Fruit fly (Drosophila melanogaster) whole organism, wandering third instar larva: ENCODE measurements around the gene CG6959.

Source experiments
- CrebA ChIP-seq: fragments of 200-800 bp; sonication (Bioruptor generic); optimal IDR thresholded peaks from 2 replicates; lab custom pipeline; 2016; ENCODE audit warnings: missing biosample characterization, mild to moderate bottlenecking, missing genetic modification characterization, borderline replicate concordance
- Dfd ChIP-seq: fragments of >200 bp; optimal IDR thresholded peaks from 2 replicates; lab custom pipeline; 2017; ENCODE audit warnings: missing biosample characterization, missing genetic modification characterization
- Dif ChIP-seq: fragments of 200-275, 200-300 bp; sonication (Bioruptor generic); optimal IDR thresholded peaks from 2 replicates; lab custom pipeline; 2018; ENCODE audit warnings: missing biosample characterization, missing genetic modification characterization; ENCODE audit not compliant: partially characterized antibody
- HLH106 ChIP-seq: fragments of 200-800 bp; optimal IDR thresholded peaks from 3 replicates; lab custom pipeline; 2019; ENCODE audit warnings: missing biosample characterization, mild to moderate bottlenecking, missing genetic modification characterization, moderate library complexity
- Hnf4 ChIP-seq: fragments of 200-800 bp; sonication (Bioruptor generic); optimal IDR thresholded peaks from 2 replicates; lab custom pipeline; 2016; ENCODE audit warnings: missing biosample characterization, mild to moderate bottlenecking, missing genetic modification characterization
- Hr78 ChIP-seq: fragments of >200 bp; optimal IDR thresholded peaks from 2 replicates; lab custom pipeline; 2017; ENCODE audit warnings: missing biosample characterization, missing genetic modification characterization
- Jra ChIP-seq: sonication (Bioruptor generic); optimal IDR thresholded peaks from 2 replicates; lab custom pipeline; 2016; ENCODE audit warnings: missing biosample characterization, missing genetic modification characterization
- Myc ChIP-seq: fragments of >200 bp; optimal IDR thresholded peaks from 2 replicates; lab custom pipeline; 2017
- N ChIP-seq: fragments of >200 bp; optimal IDR thresholded peaks from 2 replicates; lab custom pipeline; 2018; ENCODE audit warnings: missing biosample characterization, missing external identifiers, missing genetic modification characterization
- OdsH ChIP-seq: fragments of 200-800 bp; sonication (Bioruptor generic); optimal IDR thresholded peaks from 2 replicates; lab custom pipeline; 2016; ENCODE audit warnings: missing biosample characterization, mild to moderate bottlenecking, missing genetic modification characterization
- Sp1 ChIP-seq: fragments of 200-800 bp; sonication (Bioruptor generic); optimal IDR thresholded peaks from 3 replicates; lab custom pipeline; 2019; ENCODE audit warnings: missing biosample characterization, mild to moderate bottlenecking, missing genetic modification characterization, moderate library complexity
- Vsx2 ChIP-seq: fragments of 200-300, 225-300 bp; sonication (Bioruptor generic); optimal IDR thresholded peaks from 2 replicates; lab custom pipeline; 2018; ENCODE audit warnings: missing biosample characterization, missing genetic modification characterization; ENCODE audit not compliant: partially characterized antibody
- brk ChIP-seq: fragments of 200-800 bp; sonication (Bioruptor generic); optimal IDR thresholded peaks from 2 replicates; lab custom pipeline; 2016; ENCODE audit warnings: missing biosample characterization, mild to moderate bottlenecking, missing genetic modification characterization
- dl ChIP-seq, 2 experiments: fragments of 175-275, 200-275 bp in 1 of 2; fragments of 200-275 bp in 1 of 2; sonication (Bioruptor generic); optimal IDR thresholded peaks; lab custom pipeline; 2018; ENCODE audit warnings: mild to moderate bottlenecking in 2 of 2, missing biosample characterization in 2 of 2, missing genetic modification characterization in 2 of 2, moderate library complexity in 2 of 2; ENCODE audit not compliant: partially characterized antibody in 2 of 2, insufficient read depth in 1 of 2
- dmrt93B ChIP-seq: fragments of 200-800 bp; sonication (Bioruptor generic); optimal IDR thresholded peaks from 2 replicates; lab custom pipeline; 2018; ENCODE audit warnings: missing biosample characterization, mild to moderate bottlenecking, missing genetic modification characterization
- ey ChIP-seq: fragments of 200-800 bp; sonication (Bioruptor generic); optimal IDR thresholded peaks from 2 replicates; lab custom pipeline; 2016; ENCODE audit warnings: missing biosample characterization, missing genetic modification characterization
- foxo ChIP-seq, 2 experiments: fragments of 200-800 bp; sonication (Bioruptor generic); optimal IDR thresholded peaks; 2 replicates in 1 of 2; 3 replicates in 1 of 2; lab custom pipeline; 2016 to 2017; ENCODE audit warnings: missing biosample characterization in 2 of 2, missing genetic modification characterization in 2 of 2
- fru ChIP-seq: fragments of 200-800 bp; sonication (Bioruptor generic); optimal IDR thresholded peaks from 3 replicates; lab custom pipeline; 2016; ENCODE audit warnings: missing biosample characterization, mild to moderate bottlenecking, missing genetic modification characterization
- h ChIP-seq: fragments of 200-800 bp; sonication (Bioruptor generic); optimal IDR thresholded peaks from 3 replicates; lab custom pipeline; 2016; ENCODE audit warnings: missing biosample characterization, mild to moderate bottlenecking, missing genetic modification characterization
- jim ChIP-seq: fragments of 175-275, 200-325 bp; sonication (Bioruptor generic); optimal IDR thresholded peaks from 2 replicates; lab custom pipeline; 2016; ENCODE audit warnings: missing biosample characterization, mild to moderate bottlenecking, missing genetic modification characterization
- pan ChIP-seq: fragments of >200 bp; optimal IDR thresholded peaks from 2 replicates; lab custom pipeline; 2017
- rgr ChIP-seq: fragments of 200-800 bp; sonication (Bioruptor generic); optimal IDR thresholded peaks from 3 replicates; lab custom pipeline; 2016; ENCODE audit warnings: missing biosample characterization, mild to moderate bottlenecking, missing genetic modification characterization
- usp ChIP-seq: fragments of >200 bp; optimal IDR thresholded peaks from 2 replicates; lab custom pipeline; 2017; ENCODE audit warnings: missing biosample characterization, missing genetic modification characterization
- woc ChIP-seq: sonication (Bioruptor generic); optimal IDR thresholded peaks from 2 replicates; lab custom pipeline; 2016; ENCODE audit warnings: missing biosample characterization, mild to moderate bottlenecking, missing genetic modification characterization

CG6959 gene

DNA sequence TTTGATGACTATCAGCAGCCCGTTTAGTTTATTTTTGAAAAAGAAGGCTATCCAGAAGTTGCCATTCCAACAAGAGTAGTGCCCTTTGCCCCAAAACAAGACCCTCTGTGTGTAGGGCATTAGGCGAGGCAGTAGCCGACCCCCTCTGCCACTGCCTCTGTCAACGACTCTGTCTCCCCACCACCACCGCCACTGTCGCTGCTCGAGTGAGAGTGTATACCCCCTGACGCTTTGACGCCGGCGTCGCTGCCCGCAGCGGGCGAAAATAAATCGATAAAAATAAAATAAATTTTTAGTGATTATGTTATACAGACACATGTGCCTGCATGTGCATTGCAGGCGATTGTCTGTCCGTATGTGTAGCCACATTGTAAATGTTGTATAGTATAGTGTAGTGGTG lies 92.2 kb downstream of the CG6959 start:
- peak in 1 of 2 experiments; percentile 2 for TF ChIP-seq foxo (GFP tag; optimal IDR thresholded peaks at IDR 0.05; lab: Kevin White, UChicago)
- no peak for TF ChIP-seq N (GFP tag; lab: Kevin White, UChicago)
- no peak for TF ChIP-seq dmrt93B (GFP tag; lab: Kevin White, UChicago)

- TF ChIP-seq Jra (GFP tag; lab: Kevin White, UChicago): no peak
- TF ChIP-seq pan (lab: Kevin White, UChicago): no peak
- no peak for TF ChIP-seq rgr (GFP tag; lab: Kevin White, UChicago)
- TF ChIP-seq usp (GFP tag; lab: Kevin White, UChicago): no peak
- TF ChIP-seq Vsx2 (GFP tag; lab: Kevin White, UChicago): peak; percentile 14
These were observed 93.0 kb downstream of the CG6959 start for dm6 chr3R:11776068-11776767.

DNA sequence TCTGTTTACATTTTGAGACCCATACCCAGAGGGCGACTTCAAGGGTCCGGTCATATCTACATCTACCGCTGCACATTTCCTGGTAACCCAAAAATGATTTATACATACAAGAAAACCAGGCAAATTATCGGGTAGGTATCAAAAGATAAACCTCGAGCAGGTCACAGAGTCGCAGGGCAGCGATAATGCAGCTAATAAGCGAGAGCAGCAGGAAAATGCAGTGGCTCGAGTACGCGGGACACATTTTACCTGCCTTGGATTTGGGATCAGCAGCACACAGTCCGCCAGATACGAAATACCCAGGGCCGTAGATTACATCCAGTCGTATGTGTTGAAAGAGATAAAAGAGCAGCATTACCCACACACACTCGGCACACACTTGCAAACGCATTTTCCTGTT lies 94.1 kb downstream of the CG6959 start:
- TF ChIP-seq Hr78 (GFP tag; lab: Kevin White, UChicago) (no peak), h (GFP tag; lab: Kevin White, UChicago) (no peak), fru (GFP tag; lab: Kevin White, UChicago) (no peak), brk (GFP tag; lab: Kevin White, UChicago) (no peak)

- TF ChIP-seq jim: no peak
- peak; percentile 59 for TF ChIP-seq HLH106 (tag; lab: Kevin White, UChicago)
- TF ChIP-seq ey: peak; percentile 42
- TF ChIP-seq fru (GFP tag; lab: Kevin White, UChicago): peak; percentile 55
- peak in 1 of 2 experiments; percentile 62 for TF ChIP-seq foxo (GFP tag; optimal IDR thresholded peaks at IDR 0.05; lab: Kevin White, UChicago)
- TF ChIP-seq Hnf4 (GFP tag; lab: Kevin White, UChicago): peak; percentile 5
- no peak for TF ChIP-seq Vsx2 (GFP tag; lab: Kevin White, UChicago)
- peak; percentile 52 for TF ChIP-seq OdsH (GFP tag; lab: Kevin White, UChicago)
- TF ChIP-seq rgr (GFP tag; lab: Kevin White, UChicago): peak; percentile 20
- no peak for TF ChIP-seq CrebA (GFP tag; lab: Kevin White, UChicago)
- peak; percentile 70 for TF ChIP-seq Sp1 (GFP tag; lab: Kevin White, UChicago)
- no peak for TF ChIP-seq Dfd
- TF ChIP-seq Myc (lab: Kevin White, UChicago): no peak
- peak; percentile 40 for TF ChIP-seq woc (GFP tag; lab: Kevin White, UChicago)
- peak; percentile 39 for TF ChIP-seq h (GFP tag; lab: Kevin White, UChicago)
These were observed 95.3 kb downstream of the CG6959 start for dm6 chr3R:11773999-11774397.

dm6 chr3R:11773325-11773998 lies 95.8 kb downstream of the CG6959 start:
- TF ChIP-seq dl (GFP tag; optimal IDR thresholded peaks at IDR 0.05; lab: Kevin White, UChicago; ENCODE audit: insufficient read depth in 1 of 2, partially characterized antibody in 2 of 2) (peak; percentile 37 to 56), Dif (GFP tag; lab: Kevin White, UChicago) (peak; percentile 5), jim (no peak), Vsx2 (GFP tag; lab: Kevin White, UChicago) (peak; percentile 9)
